Worm (Caenorhabditis elegans) whole organism, L2 larva: ENCODE measurements around the gene Y37D8A.4.

ENCODE experiments used
- C34F6.9 ChIP-seq: fragments of 150-350 bp; optimal IDR thresholded peaks from 2 replicates; lab custom pipeline; 2014; ENCODE audit warnings: missing biosample characterization, missing genetic modification characterization
- F13H6.1 ChIP-seq: sonication (generic microtip); optimal IDR thresholded peaks from 2 replicates; lab custom pipeline; 2016; ENCODE audit warnings: missing genetic modification characterization, missing compliant biosample characterization
- R02D3.7 ChIP-seq: fragments of 150-350 bp; optimal IDR thresholded peaks from 2 replicates; lab custom pipeline; 2014; ENCODE audit warnings: missing biosample characterization, missing genetic modification characterization
- alr-1 ChIP-seq: fragments of 150-350 bp; optimal IDR thresholded peaks from 2 replicates; lab custom pipeline; 2014; ENCODE audit warnings: missing biosample characterization, missing genetic modification characterization
- aly-2 ChIP-seq: fragments of 150-350 bp; optimal IDR thresholded peaks from 2 replicates; lab custom pipeline; 2014; ENCODE audit warnings: missing biosample characterization, missing genetic modification characterization
- ama-1 ChIP-seq: fragments of 150-350 bp; optimal IDR thresholded peaks from 2 replicates; lab custom pipeline; 2018; ENCODE audit warnings: inconsistent platforms
- blmp-1 ChIP-seq: sonication (generic microtip); optimal IDR thresholded peaks from 2 replicates; lab custom pipeline; 2017; ENCODE audit warnings: missing genetic modification characterization, mild to moderate bottlenecking, missing compliant biosample characterization, antibody characterized with exemption, moderate library complexity; ENCODE audit not compliant: insufficient read depth
- ceh-82 ChIP-seq: fragments of 150-350 bp; optimal IDR thresholded peaks from 2 replicates; lab custom pipeline; 2014; ENCODE audit warnings: missing biosample characterization, missing genetic modification characterization
- crh-2 ChIP-seq: sonication (generic microtip); optimal IDR thresholded peaks from 2 replicates; lab custom pipeline; 2017; ENCODE audit warnings: missing biosample characterization, missing genetic modification characterization
- dmd-4 ChIP-seq: sonication (generic microtip); optimal IDR thresholded peaks from 2 replicates; lab custom pipeline; 2017; ENCODE audit warnings: missing biosample characterization, missing genetic modification characterization
- egl-27 ChIP-seq: sonication (generic microtip); optimal IDR thresholded peaks from 3 replicates; lab custom pipeline; 2017; ENCODE audit warnings: missing biosample characterization, missing genetic modification reagents, missing genetic modification characterization
- fos-1 ChIP-seq: fragments of 150-350 bp; optimal IDR thresholded peaks from 2 replicates; lab custom pipeline; 2014; ENCODE audit warnings: missing biosample characterization, missing genetic modification characterization
- gmeb-1 ChIP-seq: fragments of 150-350 bp; optimal IDR thresholded peaks from 2 replicates; lab custom pipeline; 2014; ENCODE audit warnings: missing biosample characterization, missing genetic modification characterization
- lin-11 ChIP-seq: fragments of 150-350 bp; sonication (generic microtip); optimal IDR thresholded peaks from 2 replicates; lab custom pipeline; 2014; ENCODE audit warnings: missing biosample characterization, missing genetic modification characterization, inconsistent platforms, mixed read lengths
- lin-13 ChIP-seq: fragments of 150-350 bp; optimal IDR thresholded peaks from 2 replicates; lab custom pipeline; 2014; ENCODE audit warnings: missing biosample characterization, missing genetic modification reagents, missing genetic modification characterization
- lin-39 ChIP-seq: fragments of 150-350 bp; optimal IDR thresholded peaks from 2 replicates; lab custom pipeline; 2014; ENCODE audit warnings: missing biosample characterization, missing genetic modification reagents, missing genetic modification characterization
- lsy-2 ChIP-seq, 2 experiments: fragments of 150-350 bp in 1 of 2; sonication (generic microtip) in 1 of 2; optimal IDR thresholded peaks; 2 replicates each; lab custom pipeline; 2014 to 2017; ENCODE audit warnings: missing biosample characterization in 2 of 2, missing genetic modification characterization in 2 of 2
- mab-5 ChIP-seq: fragments of 150-350 bp; optimal IDR thresholded peaks from 2 replicates; lab custom pipeline; 2014; ENCODE audit warnings: missing biosample characterization, missing genetic modification characterization
- mbf-1 ChIP-seq: sonication (generic microtip); optimal IDR thresholded peaks from 2 replicates; lab custom pipeline; 2017; ENCODE audit warnings: missing biosample characterization, missing genetic modification characterization
- mdl-1 ChIP-seq, 2 experiments: fragments of 150-350 bp in 1 of 2; sonication (generic microtip) in 1 of 2; optimal IDR thresholded peaks; 2 replicates each; lab custom pipeline; 2017; ENCODE audit warnings: missing biosample characterization in 2 of 2, missing genetic modification characterization in 2 of 2
- nhr-10 ChIP-seq: sonication (generic microtip); optimal IDR thresholded peaks from 2 replicates; lab custom pipeline; 2017; ENCODE audit warnings: missing biosample characterization, missing genetic modification characterization
- nhr-11 ChIP-seq: fragments of 150-350 bp; optimal IDR thresholded peaks from 2 replicates; lab custom pipeline; 2014; ENCODE audit warnings: missing biosample characterization, missing genetic modification characterization
- nhr-129 ChIP-seq: fragments of 150-350 bp; optimal IDR thresholded peaks from 2 replicates; lab custom pipeline; 2014; ENCODE audit warnings: missing biosample characterization, missing genetic modification characterization
- nhr-21 ChIP-seq: fragments of 150-350 bp; optimal IDR thresholded peaks from 2 replicates; lab custom pipeline; 2014; ENCODE audit warnings: missing biosample characterization, missing genetic modification characterization
- nhr-25 ChIP-seq: fragments of 150-350 bp; sonication (generic microtip); optimal IDR thresholded peaks from 3 replicates; lab custom pipeline; 2014; ENCODE audit warnings: missing biosample characterization, missing genetic modification characterization
- nhr-6 ChIP-seq: fragments of 150-350 bp; optimal IDR thresholded peaks from 2 replicates; lab custom pipeline; 2014; ENCODE audit warnings: missing biosample characterization, missing genetic modification characterization
- nhr-77 ChIP-seq: fragments of 150-350 bp; optimal IDR thresholded peaks from 2 replicates; lab custom pipeline; 2014; ENCODE audit warnings: missing biosample characterization, missing genetic modification characterization
- sem-4 ChIP-seq: fragments of 150-350 bp; optimal IDR thresholded peaks from 2 replicates; lab custom pipeline; 2014; ENCODE audit warnings: missing biosample characterization, missing genetic modification reagents, missing genetic modification characterization
- skn-1 ChIP-seq: sonication (generic microtip); optimal IDR thresholded peaks from 2 replicates; lab custom pipeline; 2017; ENCODE audit warnings: missing biosample characterization, missing genetic modification characterization
- sma-3 ChIP-seq: sonication (generic microtip); optimal IDR thresholded peaks from 2 replicates; lab custom pipeline; 2016; ENCODE audit warnings: missing genetic modification reagents, missing genetic modification characterization, missing compliant biosample characterization
- sma-9 ChIP-seq, 2 experiments: fragments of 150-350 bp in 1 of 2; sonication (generic microtip) in 1 of 2; optimal IDR thresholded peaks; 2 replicates each; lab custom pipeline; 2014 to 2016; ENCODE audit warnings: missing genetic modification characterization in 2 of 2, mild to moderate bottlenecking in 1 of 2, missing biosample characterization in 1 of 2, missing compliant biosample characterization in 1 of 2, missing genetic modification reagents in 1 of 2, moderate library complexity in 1 of 2
- snpc-4 ChIP-seq: fragments of 150-350 bp; optimal IDR thresholded peaks from 2 replicates; lab custom pipeline; 2014; ENCODE audit warnings: missing biosample characterization, missing genetic modification characterization
- unc-39 ChIP-seq: fragments of 150-350 bp; optimal IDR thresholded peaks from 2 replicates; lab custom pipeline; 2014; ENCODE audit warnings: missing biosample characterization, missing genetic modification characterization
- unc-55 ChIP-seq: fragments of 150-350 bp; sonication (generic microtip); optimal IDR thresholded peaks from 3 replicates; lab custom pipeline; 2014; ENCODE audit warnings: missing biosample characterization, missing genetic modification reagents, missing genetic modification characterization
- zag-1 ChIP-seq: fragments of 150-350 bp; optimal IDR thresholded peaks from 2 replicates; lab custom pipeline; 2014; ENCODE audit warnings: missing biosample characterization, missing genetic modification characterization
- ztf-1 ChIP-seq: fragments of 200-800 bp; sonication (Bioruptor generic); conservative IDR thresholded peaks from 2 replicates; pipeline ENCODE4 v1.3.6; 2022; ENCODE audit warnings: missing genetic modification characterization, missing compliant biosample characterization
- ztf-4 ChIP-seq: fragments of 150-350 bp; optimal IDR thresholded peaks from 2 replicates; lab custom pipeline; 2014; ENCODE audit warnings: missing biosample characterization, missing genetic modification characterization

Gene Y37D8A.4

ce11 chrIII:12855394-12855793 is 16.6 kb upstream of the Y37D8A.4 start, which contains the start of gene Y37D8A.5:
Y37D8A.5 (minus strand) TSS chrIII:12855494.
- TF ChIP-seq zag-1 (no peak), ama-1 (no peak), unc-55 (GFP tag; lab: Kevin White, UChicago) (no peak), sma-9 (GFP tag; optimal IDR thresholded peaks at IDR 0.05; lab: Kevin White, UChicago) (no peak), sma-9 (tag; optimal IDR thresholded peaks at IDR 0.05; lab: Kevin White, UChicago) (no peak), ceh-82 (tag; lab: Kevin White, UChicago) (no peak), alr-1 (tag; lab: Kevin White, UChicago) (no peak), C34F6.9 (tag; lab: Kevin White, UChicago) (no peak)

ce11 chrIII:12851034-12851433 is 12.3 kb upstream of the Y37D8A.4 start:
- TF ChIP-seq nhr-10 = no peak
- TF ChIP-seq snpc-4 (tag; lab: Kevin White, UChicago) = no peak
- no peak for TF ChIP-seq lin-39 (tag; lab: Kevin White, UChicago)
- TF ChIP-seq lsy-2 (tag; optimal IDR thresholded peaks at IDR 0.05; lab: Kevin White, UChicago) = no peak
- no peak for TF ChIP-seq mbf-1
- TF ChIP-seq skn-1 (tag; lab: Kevin White, UChicago) = no peak
- no peak for TF ChIP-seq aly-2 (tag; lab: Kevin White, UChicago)
- no peak for TF ChIP-seq mab-5
- no peak for TF ChIP-seq F13H6.1 (tag; lab: Kevin White, UChicago)
- TF ChIP-seq nhr-77 = no peak
- peak; percentile 7 for TF ChIP-seq sma-3 (GFP tag; lab: Kevin White, UChicago)
- no peak for TF ChIP-seq ceh-82 (tag; lab: Kevin White, UChicago)
- peak; percentile 54 for TF ChIP-seq fos-1 (tag; lab: Kevin White, UChicago)
- TF ChIP-seq sem-4 = no peak
- TF ChIP-seq C34F6.9 (tag; lab: Kevin White, UChicago) = no peak
- no peak for TF ChIP-seq mdl-1 (tag; optimal IDR thresholded peaks at IDR 0.05; lab: Kevin White, UChicago)
- no peak for TF ChIP-seq unc-55 (GFP tag; lab: Kevin White, UChicago)
- TF ChIP-seq lin-13 (GFP tag; lab: Kevin White, UChicago) = no peak
- no peak for TF ChIP-seq lin-11
- TF ChIP-seq R02D3.7 (tag; lab: Kevin White, UChicago) = no peak
- no peak for TF ChIP-seq ama-1
- TF ChIP-seq dmd-4 = no peak
- no peak for TF ChIP-seq nhr-11 (tag; lab: Kevin White, UChicago)
- peak; percentile 29 for TF ChIP-seq nhr-21
- peak; percentile 8 for TF ChIP-seq sma-9 (GFP tag; optimal IDR thresholded peaks at IDR 0.05; lab: Kevin White, UChicago)
- no peak for TF ChIP-seq sma-9 (tag; optimal IDR thresholded peaks at IDR 0.05; lab: Kevin White, UChicago)
- TF ChIP-seq egl-27 (tag; lab: Kevin White, UChicago) = peak; percentile 2
- no peak for TF ChIP-seq blmp-1 (tag; lab: Kevin White, UChicago)
- TF ChIP-seq, all 48 proteins: peak for 5

ce11 chrIII:12849691-12850090 is 10.9 kb upstream of the Y37D8A.4 start:
- TF ChIP-seq fos-1 (tag; lab: Kevin White, UChicago) = peak; percentile 68
- TF ChIP-seq mdl-1 (tag; optimal IDR thresholded peaks at IDR 0.05; lab: Kevin White, UChicago) = no peak
- peak; percentile 43 for TF ChIP-seq sma-9 (GFP tag; optimal IDR thresholded peaks at IDR 0.05; lab: Kevin White, UChicago)
- no peak for TF ChIP-seq sma-9 (tag; optimal IDR thresholded peaks at IDR 0.05; lab: Kevin White, UChicago)
- TF ChIP-seq lin-11 = no peak
- no peak for TF ChIP-seq lsy-2 (tag; optimal IDR thresholded peaks at IDR 0.05; lab: Kevin White, UChicago)
- TF ChIP-seq crh-2 (tag; lab: Kevin White, UChicago) = no peak

DNA sequence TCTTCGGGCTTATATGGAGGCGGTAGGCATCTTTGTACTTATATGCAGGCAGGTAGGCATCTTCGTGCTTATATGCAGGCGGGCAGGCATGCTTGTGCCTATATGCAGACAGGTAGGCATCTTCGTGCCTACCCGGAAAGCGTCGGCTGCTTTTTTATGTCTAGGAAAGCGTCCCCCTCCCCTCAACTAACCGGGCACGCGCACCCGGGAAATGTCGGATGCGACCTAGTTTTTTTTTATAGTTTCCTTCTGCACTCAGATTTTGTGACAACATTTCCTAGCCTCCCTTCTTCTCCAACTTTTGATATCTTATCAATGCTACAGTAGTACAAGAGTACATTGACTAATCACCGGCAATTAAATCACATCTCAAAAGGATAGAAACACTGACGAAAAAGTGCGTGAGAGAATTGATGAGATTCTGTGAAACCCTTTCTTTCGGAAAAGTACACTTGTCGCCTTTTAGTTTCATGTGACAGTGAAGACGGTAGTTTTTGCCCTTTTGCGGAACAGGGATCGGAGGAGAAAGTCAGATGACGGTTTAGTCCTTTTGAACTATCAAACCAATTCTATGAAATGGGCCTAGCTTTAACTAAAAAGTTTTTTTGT is 10.3 kb upstream of the Y37D8A.4 start:
- TF ChIP-seq nhr-6 (tag; lab: Kevin White, UChicago) (peak; percentile 17), ztf-1 (GFP tag; lab: Robert Waterston, UW) (0 out of 2 replicates have a peak, but pooled peaks have one; percentile 37), ztf-4 (no peak), mab-5 (peak; percentile 12), crh-2 (tag; lab: Kevin White, UChicago) (peak; percentile 7), fos-1 (tag; lab: Kevin White, UChicago) (peak; percentile 88), nhr-25 (tag; lab: Kevin White, UChicago) (peak; percentile 68), lin-13 (GFP tag; lab: Kevin White, UChicago) (no peak), mdl-1 (tag; optimal IDR thresholded peaks at IDR 0.05; lab: Kevin White, UChicago) (peak in 1 of 2 experiments; percentile 31), snpc-4 (tag; lab: Kevin White, UChicago) (no peak), blmp-1 (tag; lab: Kevin White, UChicago) (peak; percentile 93), unc-39 (tag; lab: Kevin White, UChicago) (no peak), sma-9 (GFP tag; optimal IDR thresholded peaks at IDR 0.05; lab: Kevin White, UChicago) (peak; percentile 96), sma-9 (tag; optimal IDR thresholded peaks at IDR 0.05; lab: Kevin White, UChicago) (peak; percentile 25), skn-1 (tag; lab: Kevin White, UChicago) (no peak), sma-3 (GFP tag; lab: Kevin White, UChicago) (peak; percentile 89), F13H6.1 (tag; lab: Kevin White, UChicago) (peak; percentile 9), nhr-129 (tag; lab: Kevin White, UChicago) (peak; percentile 53), nhr-21 (peak; percentile 93), egl-27 (tag; lab: Kevin White, UChicago) (peak; percentile 93), lsy-2 (tag; optimal IDR thresholded peaks at IDR 0.05; lab: Kevin White, UChicago) (peak in 1 of 2 experiments; percentile 71), sem-4 (peak; percentile 84), gmeb-1 (tag; lab: Kevin White, UChicago) (peak; percentile 21)
- TF ChIP-seq, all 48 proteins: peak for 17
